Fruit fly (Drosophila melanogaster) Kc167 (cell line): ENCODE results near the gene CG7914.

Source experiments
- Myc ChIP-seq: fragments of >200 bp; optimal IDR thresholded peaks from 2 replicates; lab custom pipeline; 2017; ENCODE audit warnings: missing external identifiers
- Sin3A ChIP-seq: fragments of >200 bp; optimal IDR thresholded peaks from 2 replicates; lab custom pipeline; 2018; ENCODE audit warnings: missing external identifiers
- h ChIP-seq: fragments of >200 bp; optimal IDR thresholded peaks from 3 replicates; lab custom pipeline; 2018; ENCODE audit warnings: missing external identifiers
- insv ChIP-seq: fragments of >200 bp; optimal IDR thresholded peaks from 3 replicates; lab custom pipeline; 2018; ENCODE audit warnings: missing external identifiers
- psq ChIP-seq: fragments of >200 bp; optimal IDR thresholded peaks from 2 replicates; lab custom pipeline; 2017; ENCODE audit warnings: missing external identifiers
- ttk ChIP-seq: sonication (Bioruptor generic); optimal IDR thresholded peaks from 2 replicates; lab custom pipeline; 2017; ENCODE audit warnings: missing external identifiers

Gene CG7914

dm6 chrX:19148798-19149510 is 44.3 kb downstream of the CG7914 start:
- TF ChIP-seq ttk (lab: Kevin White, UChicago) (no peak), psq (lab: Kevin White, UChicago) (no peak), Sin3A (no peak), h (lab: Kevin White, UChicago) (no peak), Myc (lab: Kevin White, UChicago) (no peak), insv (no peak)

- no peak for TF ChIP-seq insv
- no peak for TF ChIP-seq Sin3A
- no peak for TF ChIP-seq Myc (lab: Kevin White, UChicago)
- no peak for TF ChIP-seq h (lab: Kevin White, UChicago)
- TF ChIP-seq psq (lab: Kevin White, UChicago), result no peak
- TF ChIP-seq ttk (lab: Kevin White, UChicago), result no peak
Measured at dm6 chrX:19147939-19148641, 45.2 kb downstream of the CG7914 start.

- TF ChIP-seq ttk (lab: Kevin White, UChicago), result no peak
- TF ChIP-seq Sin3A, result no peak
- no peak for TF ChIP-seq h (lab: Kevin White, UChicago)
- TF ChIP-seq insv, result no peak
- TF ChIP-seq Myc (lab: Kevin White, UChicago), result no peak
- no peak for TF ChIP-seq psq (lab: Kevin White, UChicago)
Measured at dm6 chrX:19146421-19146952, 46.8 kb downstream of the CG7914 start.

dm6 chrX:19144785-19145422 is 48.3 kb downstream of the CG7914 start:
- TF ChIP-seq insv, result no peak
- TF ChIP-seq Myc (lab: Kevin White, UChicago), result no peak
